Fruit fly (Drosophila melanogaster): ENCODE results near the gene Tdh.

The Tdh gene

DNA sequence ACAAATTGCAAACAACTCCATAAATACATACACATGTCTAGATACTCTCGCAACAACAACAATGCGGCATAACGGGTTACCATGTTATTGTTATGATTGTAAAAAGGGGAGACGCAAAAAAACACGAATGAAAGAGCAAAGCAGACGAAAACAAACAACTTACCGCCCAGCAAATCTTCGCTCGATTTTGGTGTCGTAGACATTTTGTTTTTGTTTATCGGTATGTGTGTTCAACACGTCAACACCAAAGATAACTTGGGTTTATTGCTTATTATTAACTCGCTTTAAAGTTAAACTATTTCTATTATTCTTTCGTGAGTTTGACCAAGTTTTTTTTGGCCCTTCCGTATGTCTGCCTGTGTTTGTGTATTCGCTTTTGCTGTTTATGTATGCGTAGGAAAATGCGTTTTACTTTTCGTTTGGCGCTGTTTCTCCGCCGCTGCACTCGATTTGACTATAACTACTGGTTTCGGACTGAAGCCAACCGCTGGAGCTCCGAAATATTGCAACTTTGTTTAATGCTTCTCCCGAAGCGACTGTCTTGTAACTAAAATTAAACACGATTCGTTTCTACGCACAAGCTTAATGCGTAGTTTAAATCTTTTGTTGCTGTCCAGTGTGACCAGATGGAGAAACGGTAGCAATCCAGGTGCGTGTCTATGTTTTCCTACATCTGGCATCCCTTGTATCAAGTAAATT, 52.2 kb downstream of the Tdh start, which contains the start of gene BNIP3 (continued):
- TF ChIP-seq al (GFP tag; IDR thresholded peaks at IDR 0.05) = no peak
- no peak for TF ChIP-seq CG12236 (GFP tag; optimal IDR thresholded peaks at IDR 0.05)
- no peak for TF ChIP-seq Spps (tag; optimal IDR thresholded peaks at IDR 0.05)
- peak; percentile 8 for TF ChIP-seq CG12299 (tag; optimal IDR thresholded peaks at IDR 0.05)
- TF ChIP-seq Elba2 (GFP tag; optimal IDR thresholded peaks at IDR 0.05) = no peak
- TF ChIP-seq lab (GFP tag; optimal IDR thresholded peaks at IDR 0.05) = no peak
- no peak for TF ChIP-seq Doc3 (GFP tag; IDR thresholded peaks at IDR 0.05; ENCODE audit: partially characterized antibody)
- no peak for TF ChIP-seq Bdp1 (GFP tag; optimal IDR thresholded peaks at IDR 0.05)
- no peak for TF ChIP-seq CG11696 (GFP tag; IDR thresholded peaks at IDR 0.05)
- TF ChIP-seq ase (GFP tag; IDR thresholded peaks at IDR 0.05) = no peak
- TF ChIP-seq CG17829 (tag; optimal IDR thresholded peaks at IDR 0.05) = peak; percentile 18
- peak; percentile 66 for TF ChIP-seq Deaf1 (tag; optimal IDR thresholded peaks at IDR 0.05)
- peak; percentile 7 for TF ChIP-seq CG4617 (GFP tag; optimal IDR thresholded peaks at IDR 0.05; ENCODE audit: borderline replicate concordance)
- no peak for TF ChIP-seq CG12942 (GFP tag; optimal IDR thresholded peaks at IDR 0.05)
- TF ChIP-seq YL-1 (GFP tag; optimal IDR thresholded peaks at IDR 0.05) = peak; percentile 93
- no peak for TF ChIP-seq Six4 (GFP tag; optimal IDR thresholded peaks at IDR 0.05)
- no peak for TF ChIP-seq CG1832 (GFP tag; optimal IDR thresholded peaks at IDR 0.05)
- peak; percentile 38; the same call in 2 of the 3 replicates for TF ChIP-seq Opbp (GFP tag; IDR thresholded peaks at IDR 0.05; ENCODE audit: partially characterized antibody)
- no peak for TF ChIP-seq CG18476 (GFP tag; optimal IDR thresholded peaks at IDR 0.05)
- TF ChIP-seq CG16779 (GFP tag; IDR thresholded peaks at IDR 0.05) = no peak
- TF ChIP-seq dimm (GFP tag; IDR thresholded peaks at IDR 0.05) = no peak
- TF ChIP-seq zen (tag; optimal IDR thresholded peaks at IDR 0.05) = peak; percentile 10
- TF ChIP-seq Meics (GFP tag; optimal IDR thresholded peaks at IDR 0.05) = no peak
- no peak for TF ChIP-seq HmgD (GFP tag; optimal IDR thresholded peaks at IDR 0.05)
- TF ChIP-seq hth (optimal IDR thresholded peaks at IDR 0.05) = no peak
- no peak for TF ChIP-seq Hr3 (GFP tag; optimal IDR thresholded peaks at IDR 0.05)
- TF ChIP-seq Drgx (GFP tag; IDR thresholded peaks at IDR 0.05) = 0 out of 2 replicates have a peak, but pooled peaks have one; percentile 2
- no peak for TF ChIP-seq sna (GFP tag; IDR thresholded peaks at IDR 0.05; ENCODE audit: partially characterized antibody)
- TF ChIP-seq fd64A (GFP tag; optimal IDR thresholded peaks at IDR 0.05) = no peak
- no peak for TF ChIP-seq CG7372 (GFP tag; IDR thresholded peaks at IDR 0.05)
- TF ChIP-seq h (optimal IDR thresholded peaks at IDR 0.05) = no peak
- TF ChIP-seq CG12391 (tag; optimal IDR thresholded peaks at IDR 0.05) = no peak
- no peak for TF ChIP-seq NC2β (GFP tag; optimal IDR thresholded peaks at IDR 0.05)
- no peak for TF ChIP-seq fru (optimal IDR thresholded peaks at IDR 0.05)
- no peak for TF ChIP-seq tio (GFP tag; optimal IDR thresholded peaks at IDR 0.05)
- no peak for TF ChIP-seq CG4707 (GFP tag; optimal IDR thresholded peaks at IDR 0.05)
- TF ChIP-seq trem (tag; optimal IDR thresholded peaks at IDR 0.05) = peak; percentile 55
- no peak for TF ChIP-seq CG6654 (GFP tag; optimal IDR thresholded peaks at IDR 0.05)
- no peak for TF ChIP-seq pum (GFP tag; optimal IDR thresholded peaks at IDR 0.05)
- no peak for TF ChIP-seq Sox102F (GFP tag; optimal IDR thresholded peaks at IDR 0.05)
- TF ChIP-seq Dll (GFP tag; IDR thresholded peaks at IDR 0.05; ENCODE audit: partially characterized antibody) = no peak
- no peak for TF ChIP-seq CG10209 (GFP tag; optimal IDR thresholded peaks at IDR 0.05)
- no peak for TF ChIP-seq unc-4 (GFP tag; IDR thresholded peaks at IDR 0.05; ENCODE audit: partially characterized antibody)
- peak; percentile 38 for TF ChIP-seq Lhr (GFP tag; optimal IDR thresholded peaks at IDR 0.05)
- no peak for TF ChIP-seq CG12219 (GFP tag; optimal IDR thresholded peaks at IDR 0.05)
- no peak for TF ChIP-seq Stat92E (GFP tag; optimal IDR thresholded peaks at IDR 0.05)
- TF ChIP-seq CG7271 (tag; optimal IDR thresholded peaks at IDR 0.05) = no peak
- no peak for TF ChIP-seq gem (tag; optimal IDR thresholded peaks at IDR 0.05)
- peak; percentile 35; the same call in 1 of the 2 replicates for TF ChIP-seq CG3847 (GFP tag; IDR thresholded peaks at IDR 0.05)
- peak; percentile 11 for TF ChIP-seq CG15601 (tag; optimal IDR thresholded peaks at IDR 0.05)
